Worm (Caenorhabditis elegans) whole organism, early embryonic: Measurements from ENCODE around the gene ztf-27.

ENCODE experiments used
- B0310.2 ChIP-seq: sonication (generic microtip); optimal IDR thresholded peaks from 2 replicates; lab custom pipeline; 2016; ENCODE audit warnings: mild to moderate bottlenecking, missing genetic modification characterization, missing compliant biosample characterization
- F13C5.2 ChIP-seq: sonication (generic microtip); optimal IDR thresholded peaks from 2 replicates; lab custom pipeline; 2017; ENCODE audit warnings: mild to moderate bottlenecking, missing genetic modification characterization, inconsistent platforms, missing compliant biosample characterization
- aly-1 ChIP-seq: sonication (generic microtip); optimal IDR thresholded peaks from 2 replicates; lab custom pipeline; 2016; ENCODE audit warnings: missing genetic modification characterization, missing compliant biosample characterization
- ama-1 ChIP-seq: fragments of 150-350 bp; optimal IDR thresholded peaks from 2 replicates; lab custom pipeline; 2014
- hnd-1 ChIP-seq: sonication (generic microtip); optimal IDR thresholded peaks from 2 replicates; lab custom pipeline; 2016; ENCODE audit warnings: missing genetic modification characterization, missing compliant biosample characterization
- pes-1 ChIP-seq: fragments of 200-800 bp; sonication (Bioruptor generic); IDR thresholded peaks from 2 replicates; pipeline ENCODE4 v1.3.6; 2022; ENCODE audit warnings: missing genetic modification reagents, missing genetic modification characterization, missing compliant biosample characterization
- scrt-1 ChIP-seq: fragments of 200-800 bp; sonication (Bioruptor generic); IDR thresholded peaks from 2 replicates; pipeline ENCODE4 v1.3.6; 2022; ENCODE audit warnings: missing genetic modification characterization, missing compliant biosample characterization
- tra-4 ChIP-seq: sonication (generic microtip); optimal IDR thresholded peaks from 2 replicates; lab custom pipeline; 2017; ENCODE audit warnings: missing genetic modification characterization, missing compliant biosample characterization

DNA sequence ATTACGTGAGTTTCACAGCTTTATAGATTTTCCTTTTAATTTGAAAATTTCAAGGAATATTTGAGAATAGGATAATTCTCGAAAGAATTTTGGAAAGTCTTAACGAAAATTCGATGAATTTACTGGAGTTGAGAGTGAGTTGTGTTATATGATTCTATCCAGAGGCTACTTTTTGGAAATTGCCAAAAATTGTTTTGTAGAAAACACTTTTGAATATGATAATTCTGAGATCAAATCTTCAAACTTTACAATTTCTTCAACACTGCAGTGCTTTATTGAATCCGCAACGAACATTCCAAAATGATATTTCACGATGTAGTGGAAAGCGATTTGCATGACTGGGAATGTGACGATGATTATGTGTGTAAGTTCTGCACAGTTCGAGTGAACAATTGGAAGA is 33.2 kb upstream of the ztf-27 start, which contains the start of gene C07E3.8:
- no peak for TF ChIP-seq B0310.2 (tag; lab: Kevin White, UChicago)
- no peak for TF ChIP-seq scrt-1 (GFP tag; lab: Robert Waterston, UW)
- no peak for TF ChIP-seq tra-4 (tag; lab: Kevin White, UChicago)
- no peak for TF ChIP-seq ama-1
- TF ChIP-seq pes-1 (GFP tag; lab: Robert Waterston, UW), result no peak
- no peak for TF ChIP-seq F13C5.2 (tag; lab: Kevin White, UChicago)
- TF ChIP-seq hnd-1 (tag; lab: Kevin White, UChicago), result no peak
- TF ChIP-seq aly-1 (tag; lab: Kevin White, UChicago), result no peak
